8 worm cellular contexts compared by ENCODE assay signal in the genomic region with DNA sequence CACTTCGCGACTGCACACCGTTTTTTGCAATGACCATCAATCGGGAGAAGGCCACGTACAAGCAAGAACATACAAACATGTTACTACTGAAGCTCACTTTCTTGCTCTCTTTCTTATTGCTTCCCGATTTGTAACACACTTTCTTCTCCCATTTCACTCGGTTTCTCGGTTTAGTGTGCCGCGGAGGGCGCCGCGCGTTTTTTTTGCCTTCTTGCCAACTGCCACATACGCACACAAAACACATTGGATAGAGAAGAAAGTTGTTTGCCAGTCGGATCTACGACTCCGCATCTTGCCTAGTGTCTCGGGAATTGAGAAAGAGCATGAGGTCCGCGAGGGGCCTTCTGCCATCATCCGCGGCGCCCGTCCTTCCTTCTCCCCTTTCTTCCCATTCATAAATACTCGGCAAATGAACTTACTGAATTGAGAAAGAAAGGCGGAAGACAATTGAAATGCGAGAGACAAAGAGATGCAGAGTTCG.
TF ChIP-seq lines count a peak whose summit lies in the region.

No protein-coding gene starts in this region.

TF ChIP-seq in whole organism, L1 larva, 84 proteins besides CTCF, POLR2A, EP300 and RAD21 (continues in another document):
- TF ChIP-seq nhr-12 (tag; optimal IDR thresholded peaks at IDR 0.05; lab: Kevin White, UChicago) (no peak), sox-4 (tag; optimal IDR thresholded peaks at IDR 0.05; lab: Kevin White, UChicago) (no peak), hlh-4 (tag; optimal IDR thresholded peaks at IDR 0.05; lab: Kevin White, UChicago) (no peak), fkh-10 (GFP tag; optimal IDR thresholded peaks at IDR 0.05; lab: Kevin White, UChicago) (peak; percentile 95), nhr-77 (tag; optimal IDR thresholded peaks at IDR 0.05; lab: Kevin White, UChicago) (no peak), hpl-2 (GFP tag; optimal IDR thresholded peaks at IDR 0.05; lab: Kevin White, UChicago) (no peak), pax-3 (tag; optimal IDR thresholded peaks at IDR 0.05; lab: Kevin White, UChicago) (no peak), ceh-90 (tag; optimal IDR thresholded peaks at IDR 0.05; lab: Kevin White, UChicago) (no peak), alr-1 (tag; optimal IDR thresholded peaks at IDR 0.05; lab: Kevin White, UChicago; ENCODE audit: borderline replicate concordance) (no peak), snpc-4 (tag; optimal IDR thresholded peaks at IDR 0.05; lab: Kevin White, UChicago) (no peak), sup-37 (GFP tag; optimal IDR thresholded peaks at IDR 0.05; lab: Kevin White, UChicago) (peak; percentile 21)

TF ChIP-seq in whole organism, L2 larva, 48 proteins besides CTCF, POLR2A, EP300 and RAD21 (continues in another document):
- TF ChIP-seq nhr-129 (tag; optimal IDR thresholded peaks at IDR 0.05; lab: Kevin White, UChicago) (peak; percentile 80), nhr-237 (tag; optimal IDR thresholded peaks at IDR 0.05; lab: Kevin White, UChicago) (no peak), crh-2 (tag; optimal IDR thresholded peaks at IDR 0.05; lab: Kevin White, UChicago) (peak; percentile 76), nhr-21 (tag; optimal IDR thresholded peaks at IDR 0.05; lab: Kevin White, UChicago) (no peak), fos-1 (tag; optimal IDR thresholded peaks at IDR 0.05; lab: Kevin White, UChicago) (peak; percentile 1), sem-4 (tag; optimal IDR thresholded peaks at IDR 0.05; lab: Kevin White, UChicago) (peak; percentile 56), snpc-4 (tag; optimal IDR thresholded peaks at IDR 0.05; lab: Kevin White, UChicago) (peak; percentile 36), ZK546.5 (tag; optimal IDR thresholded peaks at IDR 0.05; lab: Kevin White, UChicago) (no peak), nhr-23 (tag; optimal IDR thresholded peaks at IDR 0.05; lab: Kevin White, UChicago) (no peak), F13H6.1 (tag; optimal IDR thresholded peaks at IDR 0.05; lab: Kevin White, UChicago) (peak; percentile 95), unc-55 (GFP tag; optimal IDR thresholded peaks at IDR 0.05; lab: Kevin White, UChicago) (peak; percentile 44)

TF ChIP-seq in whole organism, L3 larva, 47 proteins besides CTCF, POLR2A, EP300 and RAD21 (continues in another document):
- TF ChIP-seq fkh-10 (GFP tag; optimal IDR thresholded peaks at IDR 0.05; lab: Kevin White, UChicago) (peak; percentile 92), ceh-9 (tag; optimal IDR thresholded peaks at IDR 0.05; lab: Kevin White, UChicago) (no peak), fos-1 (tag; optimal IDR thresholded peaks at IDR 0.05; lab: Kevin White, UChicago) (no peak), egl-5 (tag; optimal IDR thresholded peaks at IDR 0.05; lab: Kevin White, UChicago) (peak; percentile 41), elt-2 (tag; optimal IDR thresholded peaks at IDR 0.05; lab: Kevin White, UChicago) (peak; percentile 38), ceh-16 (tag; optimal IDR thresholded peaks at IDR 0.05; lab: Kevin White, UChicago) (no peak), daf-12 (tag; optimal IDR thresholded peaks at IDR 0.05; lab: Kevin White, UChicago) (no peak), unc-62 (GFP tag; optimal IDR thresholded peaks at IDR 0.05; lab: Kevin White, UChicago) (no peak), unc-39 (tag; optimal IDR thresholded peaks at IDR 0.05; lab: Kevin White, UChicago) (peak; percentile 57), nhr-11 (tag; optimal IDR thresholded peaks at IDR 0.05; lab: Kevin White, UChicago) (no peak), nhr-12 (tag; optimal IDR thresholded peaks at IDR 0.05; lab: Kevin White, UChicago) (no peak)

TF ChIP-seq in whole organism, L4 larva, 104 proteins besides CTCF, POLR2A, EP300 and RAD21 (continues in another document):
- no peak for TF ChIP-seq nhr-102 (tag; optimal IDR thresholded peaks at IDR 0.05; lab: Kevin White, UChicago)
- no peak for TF ChIP-seq Y75B8A.6 (GFP tag; IDR thresholded peaks at IDR 0.05; lab: Robert Waterston, UW)
- no peak for TF ChIP-seq zag-1 (tag; optimal IDR thresholded peaks at IDR 0.05; lab: Kevin White, UChicago)
- no peak for TF ChIP-seq madf-5 (GFP tag; IDR thresholded peaks at IDR 0.05; lab: Robert Waterston, UW)
- TF ChIP-seq zip-11 (GFP tag; IDR thresholded peaks at IDR 0.05; lab: Robert Waterston, UW) = no peak
- TF ChIP-seq daf-16 (GFP tag; optimal IDR thresholded peaks at IDR 0.05; lab: Kevin White, UChicago) = peak in 1 of 2 experiments; percentile 36
- TF ChIP-seq daf-16 (tag; optimal IDR thresholded peaks at IDR 0.05; lab: Kevin White, UChicago) = peak; percentile 64
- TF ChIP-seq nhr-28 (tag; optimal IDR thresholded peaks at IDR 0.05; lab: Kevin White, UChicago) = peak; percentile 59
- no peak for TF ChIP-seq lim-7 (GFP tag; IDR thresholded peaks at IDR 0.05; lab: Robert Waterston, UW)
- no peak for TF ChIP-seq ZK337.2 (GFP tag; IDR thresholded peaks at IDR 0.05; lab: Robert Waterston, UW)
- no peak for TF ChIP-seq F49E8.2 (tag; optimal IDR thresholded peaks at IDR 0.05; lab: Kevin White, UChicago; ENCODE audit: borderline replicate concordance)
- no peak for TF ChIP-seq ama-1 (optimal IDR thresholded peaks at IDR 0.05; lab: Kevin White, UChicago)

TF ChIP-seq in whole organism, early embryonic, 17 proteins besides CTCF, POLR2A, EP300 and RAD21:
- no peak for TF ChIP-seq ceh-36 (tag; optimal IDR thresholded peaks at IDR 0.05; lab: Kevin White, UChicago)
- peak; percentile 48 for TF ChIP-seq hmg-4 (GFP tag; optimal IDR thresholded peaks at IDR 0.05; lab: Kevin White, UChicago)

TF ChIP-seq in whole organism, late embryonic, 69 proteins besides CTCF, POLR2A, EP300 and RAD21 (continues in another document):
- no peak for TF ChIP-seq ttx-3 (tag; optimal IDR thresholded peaks at IDR 0.05; lab: Kevin White, UChicago)
- no peak for TF ChIP-seq pros-1 (tag; optimal IDR thresholded peaks at IDR 0.05; lab: Kevin White, UChicago)
- TF ChIP-seq ceh-30 (tag; optimal IDR thresholded peaks at IDR 0.05; lab: Kevin White, UChicago) = no peak
- TF ChIP-seq dmd-4 (tag; optimal IDR thresholded peaks at IDR 0.05; lab: Kevin White, UChicago; ENCODE audit: borderline replicate concordance) = peak; percentile 30
- TF ChIP-seq syd-9 (tag; optimal IDR thresholded peaks at IDR 0.05; lab: Kevin White, UChicago) = peak; percentile 1
- TF ChIP-seq Y22D7AL.16 (tag; optimal IDR thresholded peaks at IDR 0.05; lab: Kevin White, UChicago) = no peak
- TF ChIP-seq odd-2 (tag; optimal IDR thresholded peaks at IDR 0.05; lab: Kevin White, UChicago) = no peak
- no peak for TF ChIP-seq gmeb-2 (tag; optimal IDR thresholded peaks at IDR 0.05; lab: Kevin White, UChicago)
- TF ChIP-seq tbx-2 (tag; optimal IDR thresholded peaks at IDR 0.05; lab: Kevin White, UChicago) = peak; percentile 10
- TF ChIP-seq F13H6.1 (tag; optimal IDR thresholded peaks at IDR 0.05; lab: Kevin White, UChicago) = peak; percentile 50
- TF ChIP-seq ref-2 (tag; optimal IDR thresholded peaks at IDR 0.05; lab: Kevin White, UChicago) = peak; percentile 27
- peak; percentile 91 for TF ChIP-seq unc-42 (tag; optimal IDR thresholded peaks at IDR 0.05; lab: Kevin White, UChicago)
- TF ChIP-seq ceh-6 (GFP tag; optimal IDR thresholded peaks at IDR 0.05; lab: Kevin White, UChicago) = peak; percentile 30
- no peak for TF ChIP-seq ceh-45 (GFP tag; IDR thresholded peaks at IDR 0.05; lab: Robert Waterston, UW)
- TF ChIP-seq hlh-6 (tag; optimal IDR thresholded peaks at IDR 0.05; lab: Kevin White, UChicago) = peak; percentile 61

TF ChIP-seq in whole organism, mixed stage, embryonic, 35 proteins besides CTCF, POLR2A, EP300 and RAD21:
- TF ChIP-seq hlh-1 (tag; optimal IDR thresholded peaks at IDR 0.05; lab: Kevin White, UChicago) (peak; percentile 27), mep-1 (tag; optimal IDR thresholded peaks at IDR 0.05; lab: Kevin White, UChicago) (peak; percentile 13), unc-39 (tag; optimal IDR thresholded peaks at IDR 0.05; lab: Kevin White, UChicago) (peak; percentile 45), ces-1 (GFP tag; optimal IDR thresholded peaks at IDR 0.05; lab: Kevin White, UChicago) (peak; percentile 81), M03D4.4 (tag; optimal IDR thresholded peaks at IDR 0.05; lab: Kevin White, UChicago) (no peak), unc-120 (tag; optimal IDR thresholded peaks at IDR 0.05; lab: Kevin White, UChicago; ENCODE audit: poor library complexity, severe bottlenecking) (peak; percentile 78), lin-32 (GFP tag; optimal IDR thresholded peaks at IDR 0.05; lab: Kevin White, UChicago) (no peak)

TF ChIP-seq in whole organism, young adult, 124 proteins besides CTCF, POLR2A, EP300 and RAD21 (continues in another document):
- no peak for TF ChIP-seq cebp-1 (GFP tag; IDR thresholded peaks at IDR 0.05; lab: Robert Waterston, UW)
- TF ChIP-seq cebp-1 (tag; optimal IDR thresholded peaks at IDR 0.05; lab: Kevin White, UChicago) = peak; percentile 69
- TF ChIP-seq K11D2.4 (GFP tag; IDR thresholded peaks at IDR 0.05; lab: Robert Waterston, UW) = 0 out of 2 replicates have a peak, but pooled peaks have one; percentile 29
- TF ChIP-seq F39B2.1 (GFP tag; IDR thresholded peaks at IDR 0.05; lab: Robert Waterston, UW) = no peak
- no peak for TF ChIP-seq ceh-40 (GFP tag; IDR thresholded peaks at IDR 0.05; lab: Robert Waterston, UW)
- peak; percentile 93 for TF ChIP-seq zfh-2 (GFP tag; conservative IDR thresholded peaks at IDR 0.05; lab: Robert Waterston, UW)
- no peak for TF ChIP-seq ceh-79 (tag; optimal IDR thresholded peaks at IDR 0.05; lab: Kevin White, UChicago)
- no peak for TF ChIP-seq ztf-22 (GFP tag; optimal IDR thresholded peaks at IDR 0.05; lab: Kevin White, UChicago)
- TF ChIP-seq let-607 (tag; optimal IDR thresholded peaks at IDR 0.05; lab: Kevin White, UChicago) = peak in 1 of 2 experiments; percentile 18
- no peak for TF ChIP-seq pbrm-1 (GFP tag; IDR thresholded peaks at IDR 0.05; lab: Robert Waterston, UW)
- TF ChIP-seq ekl-4 (GFP tag; IDR thresholded peaks at IDR 0.05; lab: Robert Waterston, UW) = no peak
- TF ChIP-seq dpff-1 (tag; optimal IDR thresholded peaks at IDR 0.05; lab: Kevin White, UChicago) = no peak
- no peak for TF ChIP-seq ztf-18 (tag; optimal IDR thresholded peaks at IDR 0.05; lab: Kevin White, UChicago)
- peak; percentile 38 for TF ChIP-seq lin-40 (tag; optimal IDR thresholded peaks at IDR 0.05; lab: Kevin White, UChicago)
- TF ChIP-seq mxl-1 (tag; optimal IDR thresholded peaks at IDR 0.05; lab: Kevin White, UChicago) = no peak
- TF ChIP-seq madf-10 (tag; optimal IDR thresholded peaks at IDR 0.05; lab: Kevin White, UChicago) = peak; percentile 48
- peak; percentile 86 for TF ChIP-seq K12H6.12 (tag; optimal IDR thresholded peaks at IDR 0.05; lab: Kevin White, UChicago)
- TF ChIP-seq lag-1 (GFP tag; IDR thresholded peaks at IDR 0.05; lab: Robert Waterston, UW) = no peak
- TF ChIP-seq ets-4 (GFP tag; optimal IDR thresholded peaks at IDR 0.05; lab: Kevin White, UChicago) = no peak
- TF ChIP-seq snpc-1.1 (tag; optimal IDR thresholded peaks at IDR 0.05; lab: Kevin White, UChicago; ENCODE audit: insufficient read depth) = no peak
- 0 out of 2 replicates have a peak, but pooled peaks have one; percentile 32 for TF ChIP-seq madf-3 (GFP tag; IDR thresholded peaks at IDR 0.05; lab: Robert Waterston, UW)
- no peak for TF ChIP-seq sptf-2 (GFP tag; optimal IDR thresholded peaks at IDR 0.05; lab: Kevin White, UChicago)
- TF ChIP-seq mcd-1 (GFP tag; IDR thresholded peaks at IDR 0.05; lab: Robert Waterston, UW) = no peak
- 0 out of 2 replicates have a peak, but pooled peaks have one; percentile 10 for TF ChIP-seq nhr-120 (GFP tag; IDR thresholded peaks at IDR 0.05; lab: Robert Waterston, UW)
